Fruit fly (Drosophila melanogaster): ENCODE results near the gene FASN3.

- no peak for TF ChIP-seq CTCF (optimal IDR thresholded peaks at IDR 0.05)
- no peak for TF ChIP-seq CG8478 (optimal IDR thresholded peaks at IDR 0.05)
These were observed at the start of gene FASN3 for dm6 chr3L:25762679-25763078.

Data from S2 (cell line).